Fruit fly (Drosophila melanogaster) whole organism, embryonic: Measurements from ENCODE around the gene CG4949.
A peak's percentile ranks its signal among the peaks of the same experiment; 100 is the strongest.

ENCODE experiments used
- BEAF-32 ChIP-seq: fragments of 200-800 bp; sonication (Bioruptor generic); optimal IDR thresholded peaks from 3 replicates; lab custom pipeline; 2017; ENCODE audit warnings: missing biosample characterization, missing genetic modification characterization, mild to moderate bottlenecking, moderate library complexity, missing genetic modification reagents
- CG13287 ChIP-seq: fragments of 200-800 bp; sonication (Bioruptor generic); IDR thresholded peaks from 2 replicates; pipeline ENCODE4 v1.3.6; 2022; ENCODE audit warnings: missing biosample characterization, missing genetic modification characterization; ENCODE audit not compliant: partially characterized antibody
- CG15514 ChIP-seq: fragments of 200-800 bp; sonication (Bioruptor generic); optimal IDR thresholded peaks from 3 replicates; lab custom pipeline; 2017; ENCODE audit warnings: missing biosample characterization, missing genetic modification characterization, mild to moderate bottlenecking, moderate library complexity, missing genetic modification reagents
- CG16779 ChIP-seq: fragments of 200-800 bp; sonication (Bioruptor generic); IDR thresholded peaks from 2 replicates; pipeline ENCODE4 v1.3.6; 2022; ENCODE audit warnings: missing biosample characterization, missing genetic modification characterization
- CG16813 ChIP-seq: fragments of 200-800 bp; sonication (Bioruptor generic); IDR thresholded peaks from 3 replicates; pipeline ENCODE4 v1.3.6; 2022; ENCODE audit warnings: missing biosample characterization, missing genetic modification characterization; ENCODE audit not compliant: partially characterized antibody
- CG16815 ChIP-seq: fragments of 200-800 bp; sonication (Bioruptor generic); optimal IDR thresholded peaks from 3 replicates; lab custom pipeline; 2017; ENCODE audit warnings: missing biosample characterization, mild to moderate bottlenecking, missing genetic modification characterization
- CG17385 ChIP-seq: fragments of 200-800 bp; sonication (Bioruptor generic); optimal IDR thresholded peaks from 3 replicates; lab custom pipeline; 2018; ENCODE audit warnings: missing biosample characterization, mild to moderate bottlenecking, missing genetic modification characterization
- CG2120 ChIP-seq: fragments of 200-800 bp; sonication (Bioruptor generic); optimal IDR thresholded peaks from 3 replicates; lab custom pipeline; 2016; ENCODE audit warnings: missing biosample characterization, missing genetic modification characterization
- CG2129 ChIP-seq: fragments of 200-800 bp; sonication (Bioruptor generic); IDR thresholded peaks from 2 replicates; pipeline ENCODE4 v1.3.6; 2022; ENCODE audit warnings: missing biosample characterization, missing genetic modification characterization; ENCODE audit not compliant: partially characterized antibody
- CG30403 ChIP-seq: fragments of 200-800 bp; sonication (Bioruptor generic); optimal IDR thresholded peaks from 3 replicates; lab custom pipeline; 2016; ENCODE audit warnings: missing biosample characterization, missing genetic modification characterization
- CG34224 ChIP-seq: fragments of 200-800 bp; sonication (Bioruptor generic); IDR thresholded peaks from 3 replicates; pipeline ENCODE4 v1.3.6; 2022; ENCODE audit warnings: missing biosample characterization, missing genetic modification characterization; ENCODE audit not compliant: partially characterized antibody
- CG4404 ChIP-seq: fragments of 200-800 bp; sonication (Bioruptor generic); IDR thresholded peaks from 2 replicates; pipeline ENCODE4 v1.3.6; 2022; ENCODE audit warnings: missing biosample characterization, missing genetic modification characterization
- CG8281 ChIP-seq: fragments of 200-800 bp; sonication (Bioruptor generic); optimal IDR thresholded peaks from 2 replicates; lab custom pipeline; 2018; ENCODE audit warnings: missing biosample characterization, mild to moderate bottlenecking, missing genetic modification characterization, moderate library complexity
- CG8290 ChIP-seq, 3 experiments: fragments of 200-800 bp; sonication (Bioruptor generic); optimal IDR thresholded peaks; 2 replicates each; lab custom pipeline; 2016 to 2019; ENCODE audit warnings: missing biosample characterization in 3 of 3, missing genetic modification characterization in 3 of 3, mild to moderate bottlenecking in 2 of 3, moderate library complexity in 1 of 3
- CG9437 ChIP-seq: fragments of 200-800 bp; sonication (Bioruptor generic); optimal IDR thresholded peaks from 2 replicates; lab custom pipeline; 2018; ENCODE audit warnings: missing biosample characterization, mild to moderate bottlenecking, missing genetic modification characterization
- Dbx ChIP-seq: fragments of 200-800 bp; sonication (Bioruptor generic); IDR thresholded peaks from 3 replicates; pipeline ENCODE4 v1.3.6; 2022; ENCODE audit warnings: missing biosample characterization, missing genetic modification characterization
- Dll ChIP-seq: fragments of 200-800 bp; sonication (Bioruptor generic); IDR thresholded peaks from 4 replicates; pipeline ENCODE4 v1.3.6; 2022; ENCODE audit warnings: missing biosample characterization, missing genetic modification characterization; ENCODE audit not compliant: partially characterized antibody
- Doc3 ChIP-seq: fragments of 200-800 bp; sonication (Bioruptor generic); IDR thresholded peaks from 3 replicates; pipeline ENCODE4 v1.3.6; 2022; ENCODE audit warnings: missing biosample characterization, missing genetic modification characterization; ENCODE audit not compliant: partially characterized antibody
- Dp ChIP-seq: fragments of 200-800 bp; sonication (Bioruptor generic); optimal IDR thresholded peaks from 2 replicates; lab custom pipeline; 2018; ENCODE audit warnings: missing biosample characterization, mild to moderate bottlenecking, missing genetic modification characterization, moderate library complexity
- Dref ChIP-seq: fragments of 200-800 bp; sonication (Bioruptor generic); IDR thresholded peaks from 2 replicates; pipeline ENCODE4 v1.3.6; 2022; ENCODE audit warnings: missing biosample characterization, missing genetic modification characterization
- E2f2 ChIP-seq: fragments of 200-800 bp; sonication (Bioruptor generic); IDR thresholded peaks from 2 replicates; pipeline ENCODE4 v1.3.6; 2022; ENCODE audit warnings: missing biosample characterization, missing genetic modification characterization
- HLH4C ChIP-seq: fragments of 200-800 bp; sonication (Bioruptor generic); IDR thresholded peaks from 3 replicates; pipeline ENCODE4 v1.3.6; 2022; ENCODE audit warnings: missing biosample characterization, missing genetic modification characterization; ENCODE audit not compliant: partially characterized antibody
- Lpt ChIP-seq: fragments of >200 bp; optimal IDR thresholded peaks from 2 replicates; lab custom pipeline; 2018; ENCODE audit warnings: missing biosample characterization, missing genetic modification characterization
- Med ChIP-seq: fragments of 200-800 bp; sonication (Bioruptor generic); peaks from one replicate; lab custom pipeline; 2016; ENCODE audit warnings: missing biosample characterization, missing genetic modification characterization, mild to moderate bottlenecking, inconsistent platforms, moderate library complexity
- NfI ChIP-seq: fragments of 200-800 bp; sonication (Bioruptor generic); optimal IDR thresholded peaks from 3 replicates; lab custom pipeline; 2018; ENCODE audit warnings: missing biosample characterization, mild to moderate bottlenecking, missing genetic modification characterization, moderate library complexity
- Opbp ChIP-seq: fragments of 200-800 bp; sonication (Bioruptor generic); IDR thresholded peaks from 3 replicates; pipeline ENCODE4 v1.3.6; 2022; ENCODE audit warnings: missing biosample characterization, missing genetic modification characterization; ENCODE audit not compliant: partially characterized antibody
- Scr ChIP-seq: fragments of 200-800 bp; sonication (Bioruptor generic); IDR thresholded peaks from 2 replicates; pipeline ENCODE4 v1.3.6; 2022; ENCODE audit warnings: missing biosample characterization, missing genetic modification characterization; ENCODE audit not compliant: partially characterized antibody
- Usf ChIP-seq: fragments of 200-800 bp; sonication (Bioruptor generic); optimal IDR thresholded peaks from 2 replicates; lab custom pipeline; 2017; ENCODE audit warnings: missing genotype, missing biosample characterization, missing genetic modification characterization
- abd-A ChIP-seq: fragments of 200-800 bp; sonication (Bioruptor generic); optimal IDR thresholded peaks from 3 replicates; lab custom pipeline; 2019; ENCODE audit warnings: missing biosample characterization, mild to moderate bottlenecking, missing genetic modification characterization, moderate library complexity
- amos ChIP-seq: fragments of 200-800 bp; sonication (Bioruptor generic); IDR thresholded peaks from 2 replicates; pipeline ENCODE4 v1.3.6; 2022; ENCODE audit warnings: missing biosample characterization, missing genetic modification characterization; ENCODE audit not compliant: partially characterized antibody
- chinmo ChIP-seq: fragments of 200-800 bp; sonication (Bioruptor generic); IDR thresholded peaks from 4 replicates; pipeline ENCODE4 v1.3.6; 2022; ENCODE audit warnings: missing biosample characterization, missing genetic modification characterization; ENCODE audit not compliant: partially characterized antibody
- gfzf ChIP-seq: fragments of 200-800 bp; sonication (Bioruptor generic); optimal IDR thresholded peaks from 2 replicates; lab custom pipeline; 2016; ENCODE audit warnings: missing biosample characterization, mild to moderate bottlenecking, missing genetic modification characterization, moderate library complexity
- gsb ChIP-seq: fragments of 200-800 bp; sonication (Bioruptor generic); IDR thresholded peaks from 2 replicates; pipeline ENCODE4 v1.3.6; 2022; ENCODE audit warnings: missing biosample characterization, missing genetic modification characterization
- hb ChIP-seq: fragments of 200-800 bp; sonication (Bioruptor generic); IDR thresholded peaks from 3 replicates; pipeline ENCODE4 v1.3.6; 2022; ENCODE audit warnings: missing biosample characterization, missing genetic modification characterization; ENCODE audit not compliant: partially characterized antibody
- hbn ChIP-seq: fragments of 200-800 bp; sonication (Bioruptor generic); IDR thresholded peaks from 2 replicates; pipeline ENCODE4 v1.3.6; 2022; ENCODE audit warnings: missing biosample characterization, missing genetic modification characterization; ENCODE audit not compliant: partially characterized antibody
- inv ChIP-seq: fragments of 200-800 bp; sonication (Bioruptor generic); IDR thresholded peaks from 2 replicates; pipeline ENCODE4 v1.3.6; 2022; ENCODE audit warnings: missing biosample characterization, missing genetic modification characterization; ENCODE audit not compliant: partially characterized antibody
- knrl ChIP-seq: fragments of 200-800 bp; sonication (Bioruptor generic); IDR thresholded peaks from 3 replicates; pipeline ENCODE4 v1.3.6; 2022; ENCODE audit warnings: missing biosample characterization, missing genetic modification characterization; ENCODE audit not compliant: partially characterized antibody
- pzg ChIP-seq: fragments of 200-800 bp; sonication (Bioruptor generic); optimal IDR thresholded peaks from 3 replicates; lab custom pipeline; 2018; ENCODE audit warnings: missing biosample characterization, mild to moderate bottlenecking, missing genetic modification characterization, moderate library complexity
- sna ChIP-seq: fragments of 200-800 bp; sonication (Bioruptor generic); IDR thresholded peaks from 2 replicates; pipeline ENCODE4 v1.3.6; 2022; ENCODE audit warnings: missing biosample characterization, missing genetic modification characterization; ENCODE audit not compliant: partially characterized antibody
- stwl ChIP-seq: fragments of 200-800 bp; sonication (Bioruptor generic); optimal IDR thresholded peaks from 3 replicates; lab custom pipeline; 2018; ENCODE audit warnings: missing biosample characterization, mild to moderate bottlenecking, missing genetic modification characterization, moderate library complexity
- unc-4 ChIP-seq: fragments of 200-800 bp; sonication (Bioruptor generic); IDR thresholded peaks from 2 replicates; pipeline ENCODE4 v1.3.6; 2022; ENCODE audit warnings: missing biosample characterization, missing genetic modification characterization; ENCODE audit not compliant: partially characterized antibody

CG4949 gene

dm6 chrX:17106153-17106700 is 27.6 kb downstream of the CG4949 start:
- TF ChIP-seq BEAF-32 (peak; percentile 62), CG16815 (GFP tag; lab: Kevin White, UChicago) (no peak), hbn (GFP tag; lab: Robert Waterston, UW) (peak; percentile 30), Dp (GFP tag; lab: Kevin White, UChicago) (peak; percentile 64), unc-4 (peak; percentile 52), gfzf (GFP tag; lab: Kevin White, UChicago) (peak; percentile 35), CG9437 (GFP tag; lab: Kevin White, UChicago) (no peak), abd-A (tag; lab: Kevin White, UChicago) (no peak), CG16779 (GFP tag; lab: Robert Waterston, UW) (no peak), CG8281 (no peak), CG2129 (GFP tag; lab: Robert Waterston, UW) (0 out of 2 replicates have a peak, but pooled peaks have one; percentile 12), CG34224 (GFP tag; lab: Robert Waterston, UW) (peak; percentile 65), CG4404 (GFP tag; lab: Robert Waterston, UW) (no peak), CG8290 (GFP tag; optimal IDR thresholded peaks at IDR 0.05; lab: Kevin White, UChicago) (peak; percentile 21), CG8290 (tag; optimal IDR thresholded peaks at IDR 0.05; lab: Kevin White, UChicago) (no peak), E2f2 (GFP tag; lab: Robert Waterston, UW) (peak; percentile 73), chinmo (GFP tag; lab: Robert Waterston, UW) (0 out of 4 replicates have a peak, but pooled peaks have one; percentile 22), Dref (GFP tag; lab: Robert Waterston, UW) (peak; percentile 57), amos (GFP tag; lab: Robert Waterston, UW) (peak; percentile 56; the same call in 1 of the 2 replicates), Scr (GFP tag; lab: Robert Waterston, UW) (peak; percentile 62), Usf (no peak), Dbx (GFP tag; lab: Robert Waterston, UW) (no peak), knrl (peak; percentile 47; the same call in 2 of the 3 replicates), hb (GFP tag; lab: Robert Waterston, UW) (peak; percentile 35; the same call in 1 of the 3 replicates), Dll (GFP tag; lab: Robert Waterston, UW) (peak; percentile 66), CG17385 (GFP tag; lab: Kevin White, UChicago) (no peak), gsb (no peak), Med (GFP tag; lab: Kevin White, UChicago) (peak; percentile 9), Doc3 (GFP tag; lab: Robert Waterston, UW) (peak; percentile 53; the same call in 2 of the 3 replicates), HLH4C (GFP tag; lab: Robert Waterston, UW) (peak; percentile 40; the same call in 2 of the 3 replicates), CG2120 (GFP tag; lab: Kevin White, UChicago) (no peak), stwl (peak; percentile 55), CG13287 (peak; percentile 69), NfI (GFP tag; lab: Kevin White, UChicago) (no peak), pzg (peak; percentile 33), CG30403 (GFP tag; lab: Kevin White, UChicago) (no peak), CG15514 (peak; percentile 25), inv (peak; percentile 31; the same call in 1 of the 2 replicates), CG16813 (GFP tag; lab: Robert Waterston, UW) (peak; percentile 61), sna (peak; percentile 52; the same call in 1 of the 2 replicates), Opbp (peak; percentile 53; the same call in 2 of the 3 replicates), Lpt (no peak)
